Fruit fly (Drosophila melanogaster) whole organism, embryonic: ENCODE results near the gene Cp16.

ENCODE experiments used
- ATbp ChIP-seq: fragments of 200-800 bp; sonication (Bioruptor generic); optimal IDR thresholded peaks from 2 replicates; lab custom pipeline; 2017; ENCODE audit warnings: missing biosample characterization, mild to moderate bottlenecking, missing genetic modification characterization, missing genetic modification reagents
- Adf1 ChIP-seq: fragments of 200-800 bp; sonication (Bioruptor generic); IDR thresholded peaks from 2 replicates; pipeline ENCODE4 v1.3.6; 2022; ENCODE audit warnings: missing biosample characterization, missing genetic modification characterization
- Atf3 ChIP-seq: fragments of 200-800 bp; sonication (Bioruptor generic); optimal IDR thresholded peaks from 3 replicates; lab custom pipeline; 2016; ENCODE audit warnings: missing biosample characterization, missing genetic modification characterization
- Blimp-1 ChIP-seq: fragments of 200-800 bp; sonication (Bioruptor generic); optimal IDR thresholded peaks from 3 replicates; lab custom pipeline; 2018; ENCODE audit warnings: missing biosample characterization, missing genetic modification characterization, mild to moderate bottlenecking, moderate library complexity, missing genetic modification reagents
- CG10431 ChIP-seq: fragments of 200-800 bp; sonication (Bioruptor generic); optimal IDR thresholded peaks from 3 replicates; lab custom pipeline; 2018; ENCODE audit warnings: missing biosample characterization, mild to moderate bottlenecking, missing genetic modification characterization
- CG10543 ChIP-seq: fragments of 200-800 bp; sonication (Bioruptor generic); optimal IDR thresholded peaks from 3 replicates; lab custom pipeline; 2017; ENCODE audit warnings: missing biosample characterization, mild to moderate bottlenecking, missing genetic modification characterization, moderate library complexity
- CG11085 ChIP-seq: fragments of 200-800 bp; sonication (Bioruptor generic); IDR thresholded peaks from 2 replicates; pipeline ENCODE4 v1.3.6; 2022; ENCODE audit warnings: missing biosample characterization, missing genetic modification characterization
- CG11504 ChIP-seq: fragments of 200-800 bp; sonication (Bioruptor generic); optimal IDR thresholded peaks from 3 replicates; lab custom pipeline; 2019; ENCODE audit warnings: missing biosample characterization, mild to moderate bottlenecking, missing genetic modification characterization, moderate library complexity
- CG12769 ChIP-seq: fragments of 200-800 bp; sonication (Bioruptor generic); optimal IDR thresholded peaks from 2 replicates; lab custom pipeline; 2019; ENCODE audit warnings: missing biosample characterization, mild to moderate bottlenecking, missing genetic modification characterization, moderate library complexity
- CG13775 ChIP-seq: fragments of 200-800 bp; sonication (Bioruptor generic); optimal IDR thresholded peaks from 3 replicates; lab custom pipeline; 2017; ENCODE audit warnings: missing biosample characterization, mild to moderate bottlenecking, missing genetic modification characterization
- CG1603 ChIP-seq: fragments of 200-800 bp; sonication (Bioruptor generic); optimal IDR thresholded peaks from 2 replicates; lab custom pipeline; 2019; ENCODE audit warnings: missing biosample characterization, mild to moderate bottlenecking, missing genetic modification characterization, moderate library complexity
- CG17912 ChIP-seq: fragments of 200-800 bp; sonication (Bioruptor generic); optimal IDR thresholded peaks from 2 replicates; lab custom pipeline; 2018; ENCODE audit warnings: missing biosample characterization, mild to moderate bottlenecking, missing genetic modification characterization
- CG2199 ChIP-seq: fragments of 200-800 bp; sonication (Bioruptor generic); IDR thresholded peaks from 3 replicates; pipeline ENCODE4 v1.3.6; 2022; ENCODE audit warnings: missing biosample characterization, missing genetic modification characterization
- CG31441 ChIP-seq: fragments of 200-800 bp; sonication (Bioruptor generic); IDR thresholded peaks from 2 replicates; pipeline ENCODE4 v1.3.6; 2022; ENCODE audit warnings: missing biosample characterization, missing genetic modification characterization
- CG4404 ChIP-seq: fragments of 200-800 bp; sonication (Bioruptor generic); IDR thresholded peaks from 2 replicates; pipeline ENCODE4 v1.3.6; 2022; ENCODE audit warnings: missing biosample characterization, missing genetic modification characterization
- CG8944 ChIP-seq: fragments of 200-800 bp; sonication (Bioruptor generic); optimal IDR thresholded peaks from 3 replicates; lab custom pipeline; 2016; ENCODE audit warnings: missing biosample characterization, missing genetic modification characterization
- Dfd ChIP-seq, 2 experiments: fragments of >200 bp; optimal IDR thresholded peaks; 2 replicates each; lab custom pipeline; 2017; ENCODE audit warnings: missing biosample characterization in 2 of 2, missing genetic modification characterization in 2 of 2
- Doc2 ChIP-seq: fragments of 200-800 bp; sonication (Bioruptor generic); IDR thresholded peaks from 2 replicates; pipeline ENCODE4 v1.3.6; 2022; ENCODE audit warnings: missing biosample characterization, missing genetic modification characterization
- E2f2 ChIP-seq: fragments of 200-800 bp; sonication (Bioruptor generic); IDR thresholded peaks from 2 replicates; pipeline ENCODE4 v1.3.6; 2022; ENCODE audit warnings: missing biosample characterization, missing genetic modification characterization
- HLH54F ChIP-seq: fragments of 200-800 bp; sonication (Bioruptor generic); optimal IDR thresholded peaks from 3 replicates; lab custom pipeline; 2016; ENCODE audit warnings: missing biosample characterization, missing genetic modification characterization
- Hey ChIP-seq: fragments of 200-800 bp; sonication (Bioruptor generic); optimal IDR thresholded peaks from 3 replicates; lab custom pipeline; 2018; ENCODE audit warnings: missing biosample characterization, mild to moderate bottlenecking, missing genetic modification characterization
- HmgZ ChIP-seq: fragments of 200-800 bp; sonication (Bioruptor generic); optimal IDR thresholded peaks from 2 replicates; lab custom pipeline; 2018; ENCODE audit warnings: missing biosample characterization, mild to moderate bottlenecking, missing genetic modification characterization
- Hsf ChIP-seq: fragments of 200-800 bp; sonication (Bioruptor generic); optimal IDR thresholded peaks from 3 replicates; lab custom pipeline; 2016; ENCODE audit warnings: missing biosample characterization, missing genetic modification characterization
- Jarid2 ChIP-seq: fragments of 200-800 bp; sonication (Bioruptor generic); optimal IDR thresholded peaks from 3 replicates; lab custom pipeline; 2017; ENCODE audit warnings: mild to moderate bottlenecking, missing biosample characterization, missing genetic modification reagents, missing genetic modification characterization
- Med ChIP-seq: fragments of 200-800 bp; sonication (Bioruptor generic); peaks from one replicate; lab custom pipeline; 2016; ENCODE audit warnings: missing biosample characterization, missing genetic modification characterization, mild to moderate bottlenecking, inconsistent platforms, moderate library complexity
- Meics ChIP-seq: fragments of 200-800 bp; sonication (Bioruptor generic); optimal IDR thresholded peaks from 2 replicates; lab custom pipeline; 2017; ENCODE audit warnings: missing biosample characterization, mild to moderate bottlenecking, missing genetic modification characterization
- Mes4 ChIP-seq: fragments of 200-800 bp; sonication (Bioruptor generic); optimal IDR thresholded peaks from 2 replicates; lab custom pipeline; 2016; ENCODE audit warnings: missing biosample characterization, missing genetic modification characterization
- NfI ChIP-seq: fragments of 200-800 bp; sonication (Bioruptor generic); optimal IDR thresholded peaks from 3 replicates; lab custom pipeline; 2018; ENCODE audit warnings: missing biosample characterization, mild to moderate bottlenecking, missing genetic modification characterization, moderate library complexity
- Vsx1 ChIP-seq: fragments of 200-800 bp; sonication (Bioruptor generic); optimal IDR thresholded peaks from 2 replicates; lab custom pipeline; 2017; ENCODE audit warnings: missing biosample characterization, mild to moderate bottlenecking, missing genetic modification characterization, missing genetic modification reagents
- ac ChIP-seq: fragments of 200-800 bp; sonication (Bioruptor generic); optimal IDR thresholded peaks from 3 replicates; lab custom pipeline; 2017; ENCODE audit warnings: missing biosample characterization, mild to moderate bottlenecking, missing genetic modification characterization
- al ChIP-seq: fragments of 200-800 bp; sonication (Bioruptor generic); IDR thresholded peaks from 2 replicates; pipeline ENCODE4 v1.3.6; 2022; ENCODE audit warnings: missing biosample characterization, missing genetic modification characterization
- ase ChIP-seq: fragments of 200-800 bp; sonication (Bioruptor generic); IDR thresholded peaks from 3 replicates; pipeline ENCODE4 v1.3.6; 2022; ENCODE audit warnings: missing biosample characterization, missing genetic modification characterization
- ash1 ChIP-seq: fragments of 200-800 bp; sonication (Bioruptor generic); optimal IDR thresholded peaks from 2 replicates; lab custom pipeline; 2018; ENCODE audit warnings: missing biosample characterization, mild to moderate bottlenecking, missing genetic modification characterization
- cg ChIP-seq: fragments of 200-800 bp; sonication (Bioruptor generic); optimal IDR thresholded peaks from 3 replicates; lab custom pipeline; 2019; ENCODE audit warnings: missing biosample characterization, mild to moderate bottlenecking, missing genetic modification characterization, moderate library complexity
- croc ChIP-seq: fragments of 200-800 bp; sonication (Bioruptor generic); conservative IDR thresholded peaks from 3 replicates; pipeline ENCODE4 v1.3.6; 2022; ENCODE audit warnings: missing biosample characterization, missing genetic modification characterization
- fd3F ChIP-seq: fragments of 200-800 bp; sonication (Bioruptor generic); optimal IDR thresholded peaks from 2 replicates; lab custom pipeline; 2018; ENCODE audit warnings: missing biosample characterization, mild to moderate bottlenecking, missing genetic modification characterization, moderate library complexity
- fru ChIP-seq: fragments of >200 bp; optimal IDR thresholded peaks from 2 replicates; lab custom pipeline; 2017
- gsb-n ChIP-seq: fragments of 200-800 bp; sonication (Bioruptor generic); optimal IDR thresholded peaks from 3 replicates; lab custom pipeline; 2018; ENCODE audit warnings: missing biosample characterization, mild to moderate bottlenecking, missing genetic modification characterization
- h ChIP-seq: fragments of >200 bp; optimal IDR thresholded peaks from 2 replicates; lab custom pipeline; 2017
- lab ChIP-seq: fragments of 200-800 bp; sonication (Bioruptor generic); optimal IDR thresholded peaks from 3 replicates; lab custom pipeline; 2017; ENCODE audit warnings: missing biosample characterization, missing genetic modification characterization, mild to moderate bottlenecking, moderate library complexity, missing genetic modification reagents
- nau ChIP-seq: fragments of 200-800 bp; sonication (Bioruptor generic); optimal IDR thresholded peaks from 3 replicates; lab custom pipeline; 2017; ENCODE audit warnings: missing biosample characterization, mild to moderate bottlenecking, missing genetic modification characterization, missing genetic modification reagents
- oc ChIP-seq: fragments of 200-800 bp; sonication (Bioruptor generic); optimal IDR thresholded peaks from 2 replicates; lab custom pipeline; 2018; ENCODE audit warnings: missing biosample characterization, mild to moderate bottlenecking, missing genetic modification characterization, moderate library complexity
- pan ChIP-seq, 4 experiments: fragments of >200 bp in 3 of 4; fragments of 200-800 bp in 1 of 4; sonication (Bioruptor generic) in 1 of 4; optimal IDR thresholded peaks in 3 of 4; IDR thresholded peaks in 1 of 4; 2 replicates each; pipeline versions ENCODE4 v1.3.6 to Lab custom; 2017 to 2022; ENCODE audit warnings: missing biosample characterization in 2 of 4, missing genetic modification characterization in 2 of 4, mixed read lengths in 1 of 4
- prd ChIP-seq, 3 experiments: fragments of >200 bp in 2 of 3; fragments of 200-800 bp in 1 of 3; sonication (Bioruptor generic) in 1 of 3; optimal IDR thresholded peaks in 2 of 3; IDR thresholded peaks in 1 of 3; 2 replicates in 2 of 3; 3 replicates in 1 of 3; pipeline versions ENCODE4 v1.3.6 to Lab custom; 2017 to 2022; ENCODE audit warnings: missing biosample characterization in 1 of 3, missing genetic modification characterization in 1 of 3
- ssp ChIP-seq: fragments of 200-800 bp; sonication (Bioruptor generic); IDR thresholded peaks from 2 replicates; pipeline ENCODE4 v1.3.6; 2022; ENCODE audit warnings: missing biosample characterization, missing genetic modification characterization
- stc ChIP-seq: fragments of 200-800 bp; sonication (Bioruptor generic); IDR thresholded peaks from 2 replicates; pipeline ENCODE4 v1.3.6; 2022; ENCODE audit warnings: missing biosample characterization, missing genetic modification characterization
- toy ChIP-seq: fragments of 200-800 bp; sonication (Bioruptor generic); IDR thresholded peaks from 2 replicates; pipeline ENCODE4 v1.3.6; 2022; ENCODE audit warnings: missing biosample characterization, missing genetic modification characterization
- twi ChIP-seq: fragments of 200-800 bp; optimal IDR thresholded peaks from 2 replicates; lab custom pipeline; 2019; ENCODE audit warnings: missing biosample characterization, mild to moderate bottlenecking, missing genetic modification characterization, moderate library complexity
- unpg ChIP-seq: fragments of 200-800 bp; sonication (Bioruptor generic); optimal IDR thresholded peaks from 3 replicates; lab custom pipeline; 2018; ENCODE audit warnings: missing biosample characterization, mild to moderate bottlenecking, missing genetic modification characterization, moderate library complexity
- usp ChIP-seq: fragments of >200 bp; optimal IDR thresholded peaks from 2 replicates; lab custom pipeline; 2017; ENCODE audit warnings: missing biosample characterization, missing genetic modification characterization

Cp16 gene

DNA sequence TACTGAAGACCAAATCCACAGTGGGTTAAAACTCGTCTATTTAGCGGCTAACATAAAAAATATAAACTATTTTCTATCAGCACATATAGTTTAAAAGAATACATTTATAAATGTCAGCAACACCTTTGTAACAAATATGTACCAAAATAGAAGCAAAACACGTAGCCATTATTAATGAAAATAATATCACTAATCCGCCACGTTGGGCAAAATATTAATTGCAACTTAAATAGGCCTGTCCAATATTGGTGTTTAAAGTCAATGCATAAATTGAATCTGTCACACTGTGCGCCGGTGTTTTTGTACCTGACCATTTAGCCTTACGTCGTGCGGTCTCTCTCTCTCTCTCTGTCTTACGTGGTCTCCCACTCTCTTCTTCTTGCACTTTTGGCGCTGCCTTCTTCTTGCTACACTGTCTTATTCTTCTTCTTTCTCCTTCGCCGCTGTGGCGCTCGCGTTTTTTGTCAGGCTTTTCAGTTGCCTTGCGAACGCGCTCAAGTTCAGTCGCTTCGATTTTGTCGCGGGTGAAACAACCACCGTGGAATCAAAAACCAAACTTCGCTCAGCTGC lies 34.3 kb downstream of the Cp16 start (continued):
- TF ChIP-seq prd (optimal IDR thresholded peaks at IDR 0.05; lab: Kevin White, UChicago) (no peak), prd (GFP tag; IDR thresholded peaks at IDR 0.05; lab: Robert Waterston, UW) (peak; percentile 98), unpg (GFP tag; lab: Kevin White, UChicago) (peak; percentile 98), CG11085 (GFP tag; lab: Robert Waterston, UW) (peak; percentile 94), Dfd (GFP tag; optimal IDR thresholded peaks at IDR 0.05; lab: Kevin White, UChicago) (no peak), ssp (GFP tag; lab: Robert Waterston, UW) (peak; percentile 93), Atf3 (GFP tag; lab: Kevin White, UChicago) (peak; percentile 97), Hsf (peak; percentile 99), oc (tag; lab: Kevin White, UChicago) (peak; percentile 96), Hey (peak; percentile 91), CG8944 (GFP tag; lab: Kevin White, UChicago) (peak; percentile 97), twi (tag; lab: Kevin White, UChicago) (peak; percentile 98), cg (GFP tag; lab: Kevin White, UChicago) (peak; percentile 4), HmgZ (peak; percentile 99), HLH54F (GFP tag; lab: Kevin White, UChicago) (peak; percentile 98), CG11504 (tag; lab: Kevin White, UChicago) (peak; percentile 96), Adf1 (GFP tag; lab: Robert Waterston, UW) (peak; percentile 82), Med (GFP tag; lab: Kevin White, UChicago) (peak; percentile 98), CG31441 (peak; percentile 98), stc (GFP tag; lab: Robert Waterston, UW) (peak; percentile 96), CG10431 (GFP tag; lab: Kevin White, UChicago) (peak; percentile 97), croc (GFP tag; lab: Robert Waterston, UW) (peak; percentile 98), CG12769 (tag; lab: Kevin White, UChicago) (peak; percentile 98), lab (peak; percentile 98), CG10543 (GFP tag; lab: Kevin White, UChicago) (peak; percentile 98), Blimp-1 (GFP tag; lab: Kevin White, UChicago) (peak; percentile 95), Vsx1 (GFP tag; lab: Kevin White, UChicago) (peak; percentile 91), ATbp (GFP tag; lab: Kevin White, UChicago) (peak; percentile 97), ash1 (GFP tag; lab: Kevin White, UChicago) (no peak), CG17912 (GFP tag; lab: Kevin White, UChicago) (peak; percentile 92), fru (lab: Kevin White, UChicago) (no peak), CG13775 (GFP tag; lab: Kevin White, UChicago) (peak; percentile 99), ac (GFP tag; lab: Kevin White, UChicago) (peak; percentile 79), fd3F (GFP tag; lab: Kevin White, UChicago) (peak; percentile 98), h (lab: Kevin White, UChicago) (no peak), gsb-n (tag; lab: Kevin White, UChicago) (peak; percentile 95), nau (GFP tag; lab: Kevin White, UChicago) (peak; percentile 96), Meics (GFP tag; lab: Kevin White, UChicago) (peak; percentile 97), Jarid2 (GFP tag; lab: Kevin White, UChicago) (peak; percentile 97), CG4404 (GFP tag; lab: Robert Waterston, UW) (peak; percentile 97), al (peak; percentile 98), toy (peak; percentile 91), CG2199 (GFP tag; lab: Robert Waterston, UW) (peak; percentile 87), pan (optimal IDR thresholded peaks at IDR 0.05; lab: Kevin White, UChicago) (no peak), pan (GFP tag; optimal IDR thresholded peaks at IDR 0.05 in 1 of 2, IDR thresholded peaks at IDR 0.05 in 1 of 2) (peak in 1 of 2 experiments; percentile 99), Mes4 (peak; percentile 97), E2f2 (peak; percentile 83), NfI (GFP tag; lab: Kevin White, UChicago) (peak; percentile 99), ase (GFP tag; lab: Robert Waterston, UW) (peak; percentile 97), Doc2 (GFP tag; lab: Robert Waterston, UW) (peak; percentile 91), CG1603 (peak; percentile 95), usp (GFP tag; lab: Kevin White, UChicago) (no peak)
